Fruit fly (Drosophila melanogaster): Measurements from ENCODE around the gene Elo68alpha.

Elo68alpha gene

dm6 chr3L:11089805-11090440, 12.9 kb downstream of the Elo68alpha start:
- TF ChIP-seq psq (GFP tag; optimal IDR thresholded peaks at IDR 0.05) (peak; percentile 79), lola (GFP tag; optimal IDR thresholded peaks at IDR 0.05) (no peak), CG9705 (GFP tag; optimal IDR thresholded peaks at IDR 0.05) (no peak), br (GFP tag; optimal IDR thresholded peaks at IDR 0.05) (peak; percentile 70), CG32264 (GFP tag; optimal IDR thresholded peaks at IDR 0.05) (peak; percentile 13), CrebA (GFP tag; optimal IDR thresholded peaks at IDR 0.05; ENCODE audit: borderline replicate concordance) (no peak), Hr78 (GFP tag; optimal IDR thresholded peaks at IDR 0.05) (no peak), jim (GFP tag; optimal IDR thresholded peaks at IDR 0.05) (peak; percentile 55), dmrt93B (GFP tag; optimal IDR thresholded peaks at IDR 0.05) (peak; percentile 6), sv (GFP tag; optimal IDR thresholded peaks at IDR 0.05) (peak; percentile 90), Myc (optimal IDR thresholded peaks at IDR 0.05) (no peak), woc (GFP tag; optimal IDR thresholded peaks at IDR 0.05) (peak; percentile 68), Rel (GFP tag; optimal IDR thresholded peaks at IDR 0.05) (no peak), Rel (tag; optimal IDR thresholded peaks at IDR 0.05) (no peak), N (GFP tag; optimal IDR thresholded peaks at IDR 0.05) (no peak), dsf (GFP tag; optimal IDR thresholded peaks at IDR 0.05; ENCODE audit: borderline replicate concordance) (no peak), foxo (GFP tag; optimal IDR thresholded peaks at IDR 0.05) (peak in 1 of 2 experiments; percentile 84), ey (GFP tag; optimal IDR thresholded peaks at IDR 0.05) (peak; percentile 74), Mio (GFP tag; optimal IDR thresholded peaks at IDR 0.05) (no peak), rgr (GFP tag; optimal IDR thresholded peaks at IDR 0.05) (peak; percentile 74), Dfd (GFP tag; optimal IDR thresholded peaks at IDR 0.05) (no peak), sage (GFP tag; optimal IDR thresholded peaks at IDR 0.05) (peak; percentile 42), h (GFP tag; optimal IDR thresholded peaks at IDR 0.05) (peak; percentile 81), Vsx2 (GFP tag; optimal IDR thresholded peaks at IDR 0.05; ENCODE audit: partially characterized antibody) (no peak), fru (GFP tag; optimal IDR thresholded peaks at IDR 0.05) (peak; percentile 72), GATAd (GFP tag; optimal IDR thresholded peaks at IDR 0.05) (peak; percentile 25), pan (optimal IDR thresholded peaks at IDR 0.05) (no peak), HLH106 (tag; optimal IDR thresholded peaks at IDR 0.05) (peak; percentile 54), brk (GFP tag; optimal IDR thresholded peaks at IDR 0.05) (peak; percentile 40), tai (GFP tag; optimal IDR thresholded peaks at IDR 0.05) (peak; percentile 78), Sp1 (GFP tag; optimal IDR thresholded peaks at IDR 0.05) (peak; percentile 76), Hnf4 (GFP tag; optimal IDR thresholded peaks at IDR 0.05) (peak; percentile 47), Hr83 (GFP tag; optimal IDR thresholded peaks at IDR 0.05; ENCODE audit: poor library complexity, severe bottlenecking) (peak; percentile 96), Jra (GFP tag; optimal IDR thresholded peaks at IDR 0.05) (peak; percentile 8), dl (GFP tag; optimal IDR thresholded peaks at IDR 0.05; ENCODE audit: insufficient read depth in 1 of 2, partially characterized antibody in 2 of 2) (no peak), OdsH (GFP tag; optimal IDR thresholded peaks at IDR 0.05) (peak; percentile 80), Dif (GFP tag; optimal IDR thresholded peaks at IDR 0.05; ENCODE audit: partially characterized antibody) (no peak)

DNA sequence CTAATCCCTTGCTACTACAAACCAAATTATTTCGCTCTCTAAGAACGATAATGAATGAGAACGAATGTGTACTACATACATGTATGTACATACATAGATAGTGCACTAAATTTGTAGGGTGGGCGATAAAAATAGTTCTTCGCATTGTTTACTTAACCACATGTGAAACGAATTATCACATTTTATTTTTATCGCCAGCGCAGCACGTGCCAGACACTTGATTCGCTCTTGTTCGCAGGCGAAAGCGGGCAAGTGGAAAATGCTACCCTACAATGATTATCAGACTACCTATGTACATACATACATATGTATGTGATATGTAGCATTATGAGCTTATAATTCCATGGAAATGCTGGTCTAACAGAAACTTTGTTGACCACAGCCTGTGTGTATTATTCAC, 17.0 kb downstream of the Elo68alpha start:
- no peak for TF ChIP-seq dsf (GFP tag; optimal IDR thresholded peaks at IDR 0.05; ENCODE audit: borderline replicate concordance)
- no peak for TF ChIP-seq dl (GFP tag; optimal IDR thresholded peaks at IDR 0.05; ENCODE audit: insufficient read depth in 1 of 2, partially characterized antibody in 2 of 2)
- no peak for TF ChIP-seq tai (GFP tag; optimal IDR thresholded peaks at IDR 0.05)
- TF ChIP-seq h (GFP tag; optimal IDR thresholded peaks at IDR 0.05) = no peak
- no peak for TF ChIP-seq jim (GFP tag; optimal IDR thresholded peaks at IDR 0.05)
- no peak for TF ChIP-seq Hr83 (GFP tag; optimal IDR thresholded peaks at IDR 0.05; ENCODE audit: poor library complexity, severe bottlenecking)
- no peak for TF ChIP-seq foxo (GFP tag; optimal IDR thresholded peaks at IDR 0.05)
- TF ChIP-seq GATAd (GFP tag; optimal IDR thresholded peaks at IDR 0.05) = no peak
- TF ChIP-seq ey (GFP tag; optimal IDR thresholded peaks at IDR 0.05) = no peak
- no peak for TF ChIP-seq woc (GFP tag; optimal IDR thresholded peaks at IDR 0.05)
- TF ChIP-seq N (GFP tag; optimal IDR thresholded peaks at IDR 0.05) = no peak
- no peak for TF ChIP-seq sage (GFP tag; optimal IDR thresholded peaks at IDR 0.05)
- TF ChIP-seq HLH106 (tag; optimal IDR thresholded peaks at IDR 0.05) = no peak
- TF ChIP-seq fru (GFP tag; optimal IDR thresholded peaks at IDR 0.05) = no peak
